Fruit fly (Drosophila melanogaster) whole organism, embryonic: Measurements from ENCODE around the gene CG46523.

Source experiments
- Antp ChIP-seq: fragments of 200-800 bp; sonication (Bioruptor generic); optimal IDR thresholded peaks from 3 replicates; lab custom pipeline; 2016; ENCODE audit warnings: missing biosample characterization, missing genetic modification characterization
- Atf-2 ChIP-seq: fragments of 200-800 bp; sonication (Bioruptor generic); optimal IDR thresholded peaks from 2 replicates; lab custom pipeline; 2016; ENCODE audit warnings: missing biosample characterization, missing genetic modification characterization
- Blimp-1 ChIP-seq: fragments of 200-800 bp; sonication (Bioruptor generic); optimal IDR thresholded peaks from 3 replicates; lab custom pipeline; 2018; ENCODE audit warnings: missing biosample characterization, missing genetic modification characterization, mild to moderate bottlenecking, moderate library complexity, missing genetic modification reagents
- C15 ChIP-seq: fragments of 200-800 bp; sonication (Bioruptor generic); IDR thresholded peaks from 3 replicates; pipeline ENCODE4 v1.3.6; 2022; ENCODE audit warnings: missing biosample characterization, missing genetic modification characterization
- CG10543 ChIP-seq: fragments of 200-800 bp; sonication (Bioruptor generic); optimal IDR thresholded peaks from 3 replicates; lab custom pipeline; 2017; ENCODE audit warnings: missing biosample characterization, mild to moderate bottlenecking, missing genetic modification characterization, moderate library complexity
- CG11085 ChIP-seq: fragments of 200-800 bp; sonication (Bioruptor generic); IDR thresholded peaks from 2 replicates; pipeline ENCODE4 v1.3.6; 2022; ENCODE audit warnings: missing biosample characterization, missing genetic modification characterization
- CG11560 ChIP-seq: fragments of 200-800 bp; sonication (Bioruptor generic); IDR thresholded peaks from 3 replicates; pipeline ENCODE4 v1.3.6; 2022; ENCODE audit warnings: missing biosample characterization, missing genetic modification characterization
- CG12769 ChIP-seq: fragments of 200-800 bp; sonication (Bioruptor generic); optimal IDR thresholded peaks from 2 replicates; lab custom pipeline; 2019; ENCODE audit warnings: missing biosample characterization, mild to moderate bottlenecking, missing genetic modification characterization, moderate library complexity
- CG13123 ChIP-seq: fragments of 200-800 bp; sonication (Bioruptor generic); optimal IDR thresholded peaks from 2 replicates; lab custom pipeline; 2016; ENCODE audit warnings: missing biosample characterization, missing genetic modification characterization
- CG14014 ChIP-seq: fragments of 200-800 bp; sonication (Bioruptor generic); IDR thresholded peaks from 2 replicates; pipeline ENCODE4 v1.3.6; 2022; ENCODE audit warnings: missing biosample characterization, missing genetic modification characterization
- CG15601 ChIP-seq: fragments of 200-800 bp; sonication (Bioruptor generic); optimal IDR thresholded peaks from 3 replicates; lab custom pipeline; 2019; ENCODE audit warnings: missing biosample characterization, mild to moderate bottlenecking, missing genetic modification characterization, moderate library complexity
- CG16813 ChIP-seq: fragments of 200-800 bp; sonication (Bioruptor generic); IDR thresholded peaks from 3 replicates; pipeline ENCODE4 v1.3.6; 2022; ENCODE audit warnings: missing biosample characterization, missing genetic modification characterization; ENCODE audit not compliant: partially characterized antibody
- CG17802 ChIP-seq: fragments of 200-800 bp; sonication (Bioruptor generic); optimal IDR thresholded peaks from 2 replicates; lab custom pipeline; 2018; ENCODE audit warnings: missing biosample characterization, mild to moderate bottlenecking, missing genetic modification characterization, moderate library complexity
- CG2116 ChIP-seq: fragments of 200-800 bp; sonication (Bioruptor generic); optimal IDR thresholded peaks from 3 replicates; lab custom pipeline; 2018; ENCODE audit warnings: missing biosample characterization, mild to moderate bottlenecking, missing genetic modification characterization
- CG2199 ChIP-seq: fragments of 200-800 bp; sonication (Bioruptor generic); IDR thresholded peaks from 3 replicates; pipeline ENCODE4 v1.3.6; 2022; ENCODE audit warnings: missing biosample characterization, missing genetic modification characterization
- CG4730 ChIP-seq: fragments of 200-800 bp; sonication (Bioruptor generic); IDR thresholded peaks from 2 replicates; pipeline ENCODE4 v1.3.6; 2022; ENCODE audit warnings: missing biosample characterization, missing genetic modification characterization
- CG7372 ChIP-seq: fragments of 200-800 bp; sonication (Bioruptor generic); IDR thresholded peaks from 2 replicates; pipeline ENCODE4 v1.3.6; 2022; ENCODE audit warnings: missing biosample characterization, missing genetic modification characterization
- CG8290 ChIP-seq, 3 experiments: fragments of 200-800 bp; sonication (Bioruptor generic); optimal IDR thresholded peaks; 2 replicates each; lab custom pipeline; 2016 to 2019; ENCODE audit warnings: missing biosample characterization in 3 of 3, missing genetic modification characterization in 3 of 3, mild to moderate bottlenecking in 2 of 3, moderate library complexity in 1 of 3
- CG8765 ChIP-seq: fragments of 200-800 bp; sonication (Bioruptor generic); IDR thresholded peaks from 2 replicates; pipeline ENCODE4 v1.3.6; 2022; ENCODE audit warnings: missing biosample characterization, missing genetic modification characterization
- CkIIα-i1 ChIP-seq: fragments of 200-800 bp; sonication (Bioruptor generic); IDR thresholded peaks from 2 replicates; pipeline ENCODE4 v1.3.6; 2022; ENCODE audit warnings: missing biosample characterization, missing genetic modification characterization
- Dfd ChIP-seq, 2 experiments: fragments of >200 bp; optimal IDR thresholded peaks; 2 replicates each; lab custom pipeline; 2017; ENCODE audit warnings: missing biosample characterization in 2 of 2, missing genetic modification characterization in 2 of 2
- Ets65A ChIP-seq: fragments of 200-800 bp; sonication (Bioruptor generic); peaks from one replicate; lab custom pipeline; 2016; ENCODE audit warnings: missing biosample characterization, missing genetic modification characterization
- Hey ChIP-seq: fragments of 200-800 bp; sonication (Bioruptor generic); optimal IDR thresholded peaks from 3 replicates; lab custom pipeline; 2018; ENCODE audit warnings: missing biosample characterization, mild to moderate bottlenecking, missing genetic modification characterization
- Mrtf ChIP-seq: fragments of 200-800 bp; sonication (Bioruptor generic); IDR thresholded peaks from 3 replicates; pipeline ENCODE4 v1.3.6; 2022; ENCODE audit warnings: missing biosample characterization, missing genetic modification characterization
- PHDP ChIP-seq: fragments of 200-800 bp; sonication (Bioruptor generic); optimal IDR thresholded peaks from 3 replicates; lab custom pipeline; 2018; ENCODE audit warnings: missing biosample characterization, mild to moderate bottlenecking, missing genetic modification characterization, moderate library complexity
- Ptx1 ChIP-seq: fragments of 200-800 bp; sonication (Bioruptor generic); IDR thresholded peaks from 2 replicates; pipeline ENCODE4 v1.3.6; 2022; ENCODE audit warnings: missing biosample characterization, missing genetic modification characterization
- Sin3A ChIP-seq: fragments of >200 bp; optimal IDR thresholded peaks from 2 replicates; lab custom pipeline; 2018
- Spps ChIP-seq: fragments of 200-800 bp; sonication (Bioruptor generic); optimal IDR thresholded peaks from 2 replicates; lab custom pipeline; 2018; ENCODE audit warnings: missing biosample characterization, mild to moderate bottlenecking, missing genetic modification characterization
- Taf1 ChIP-seq: fragments of 200-800 bp; sonication (Bioruptor generic); IDR thresholded peaks from 2 replicates; pipeline ENCODE4 v1.3.6; 2022; ENCODE audit warnings: missing biosample characterization, missing genetic modification characterization
- bbx ChIP-seq: fragments of 200-800 bp; sonication (Bioruptor generic); IDR thresholded peaks from 2 replicates; pipeline ENCODE4 v1.3.6; 2022; ENCODE audit warnings: missing biosample characterization, missing genetic modification characterization; ENCODE audit not compliant: partially characterized antibody
- bigmax ChIP-seq: fragments of 200-800 bp; sonication (Bioruptor generic); optimal IDR thresholded peaks from 2 replicates; lab custom pipeline; 2018; ENCODE audit warnings: missing biosample characterization, mild to moderate bottlenecking, missing genetic modification characterization
- danr ChIP-seq: fragments of 200-800 bp; sonication (Bioruptor generic); IDR thresholded peaks from 2 replicates; pipeline ENCODE4 v1.3.6; 2022; ENCODE audit warnings: missing biosample characterization, missing genetic modification characterization
- fd96Cb ChIP-seq: fragments of 200-800 bp; sonication (Bioruptor generic); optimal IDR thresholded peaks from 2 replicates; lab custom pipeline; 2018; ENCODE audit warnings: missing biosample characterization, mild to moderate bottlenecking, missing genetic modification characterization, moderate library complexity
- gem ChIP-seq: fragments of 200-800 bp; sonication (Bioruptor generic); optimal IDR thresholded peaks from 2 replicates; lab custom pipeline; 2019; ENCODE audit warnings: missing biosample characterization, mild to moderate bottlenecking, missing genetic modification characterization, moderate library complexity
- gsb-n ChIP-seq: fragments of 200-800 bp; sonication (Bioruptor generic); optimal IDR thresholded peaks from 3 replicates; lab custom pipeline; 2018; ENCODE audit warnings: missing biosample characterization, mild to moderate bottlenecking, missing genetic modification characterization
- kni ChIP-seq: fragments of 200-800 bp; sonication (Bioruptor generic); optimal IDR thresholded peaks from 3 replicates; lab custom pipeline; 2017; ENCODE audit warnings: mild to moderate bottlenecking, missing biosample characterization, missing genetic modification reagents, missing genetic modification characterization
- org-1 ChIP-seq: fragments of 200-800 bp; sonication (Bioruptor generic); optimal IDR thresholded peaks from 2 replicates; lab custom pipeline; 2017; ENCODE audit warnings: missing biosample characterization, missing genetic modification characterization
- pan ChIP-seq, 4 experiments: fragments of >200 bp in 3 of 4; fragments of 200-800 bp in 1 of 4; sonication (Bioruptor generic) in 1 of 4; optimal IDR thresholded peaks in 3 of 4; IDR thresholded peaks in 1 of 4; 2 replicates each; pipeline versions ENCODE4 v1.3.6 to Lab custom; 2017 to 2022; ENCODE audit warnings: missing biosample characterization in 2 of 4, missing genetic modification characterization in 2 of 4, mixed read lengths in 1 of 4
- ranshi ChIP-seq: fragments of 200-800 bp; sonication (Bioruptor generic); IDR thresholded peaks from 2 replicates; pipeline ENCODE4 v1.3.6; 2022; ENCODE audit warnings: missing biosample characterization, missing genetic modification characterization

Gene CG46523

dm6 chr3L:1971103-1971742 is 32.3 kb upstream of the CG46523 start, which contains the start of the genes CG11815 and acs (continued):
- no peak for TF ChIP-seq CkIIα-i1 (GFP tag; lab: Robert Waterston, UW)
- TF ChIP-seq CG12769 (tag; lab: Kevin White, UChicago), result peak; percentile 5
- TF ChIP-seq CG2116 (GFP tag; lab: Kevin White, UChicago), result no peak
- TF ChIP-seq Mrtf (GFP tag; lab: Robert Waterston, UW), result no peak
- TF ChIP-seq kni, result no peak
- peak; percentile 33; the same call in 1 of the 2 replicates for TF ChIP-seq bbx (GFP tag; lab: Robert Waterston, UW)
- no peak for TF ChIP-seq Ptx1 (GFP tag; lab: Robert Waterston, UW)
- TF ChIP-seq CG8290 (GFP tag; optimal IDR thresholded peaks at IDR 0.05; lab: Kevin White, UChicago), result no peak
- TF ChIP-seq CG8290 (tag; optimal IDR thresholded peaks at IDR 0.05; lab: Kevin White, UChicago), result peak in 1 of 2 experiments; percentile 7
- no peak for TF ChIP-seq pan (optimal IDR thresholded peaks at IDR 0.05; lab: Kevin White, UChicago)
- TF ChIP-seq pan (GFP tag; optimal IDR thresholded peaks at IDR 0.05 in 1 of 2, IDR thresholded peaks at IDR 0.05 in 1 of 2), result no peak
- TF ChIP-seq Blimp-1, result no peak
- no peak for TF ChIP-seq fd96Cb (tag; lab: Kevin White, UChicago)
- no peak for TF ChIP-seq Sin3A (lab: Kevin White, UChicago)
- no peak for TF ChIP-seq Antp (GFP tag; lab: Kevin White, UChicago)
- no peak for TF ChIP-seq Taf1
- TF ChIP-seq gsb-n (tag; lab: Kevin White, UChicago), result no peak
- TF ChIP-seq org-1 (GFP tag; lab: Kevin White, UChicago), result no peak
- TF ChIP-seq CG11085, result no peak
- no peak for TF ChIP-seq C15 (GFP tag; lab: Robert Waterston, UW)
- no peak for TF ChIP-seq CG15601
- no peak for TF ChIP-seq bigmax
- no peak for TF ChIP-seq CG2199
- no peak for TF ChIP-seq Atf-2
- no peak for TF ChIP-seq Hey (tag; lab: Kevin White, UChicago)
- no peak for TF ChIP-seq CG10543 (GFP tag; lab: Kevin White, UChicago)
- TF ChIP-seq PHDP (tag; lab: Kevin White, UChicago), result no peak
- TF ChIP-seq Dfd (GFP tag; optimal IDR thresholded peaks at IDR 0.05; lab: Kevin White, UChicago), result no peak
- TF ChIP-seq CG8765 (GFP tag; lab: Robert Waterston, UW), result no peak
- no peak for TF ChIP-seq CG17802 (tag; lab: Kevin White, UChicago)
- no peak for TF ChIP-seq CG13123 (GFP tag; lab: Kevin White, UChicago)
- TF ChIP-seq CG16813, result 0 out of 3 replicates have a peak, but pooled peaks have one; percentile 23
- no peak for TF ChIP-seq CG11560 (tag; lab: Robert Waterston, UW)
- TF ChIP-seq CG4730 (GFP tag; lab: Robert Waterston, UW), result no peak
- TF ChIP-seq danr (GFP tag; lab: Robert Waterston, UW), result no peak
- no peak for TF ChIP-seq Spps
- no peak for TF ChIP-seq gem (tag; lab: Kevin White, UChicago)
- TF ChIP-seq CG7372 (GFP tag; lab: Robert Waterston, UW), result 0 out of 2 replicates have a peak, but pooled peaks have one; percentile 36
- no peak for TF ChIP-seq ranshi (GFP tag; lab: Robert Waterston, UW)
- no peak for TF ChIP-seq CG14014 (GFP tag; lab: Robert Waterston, UW)
- TF ChIP-seq Ets65A (GFP tag; lab: Kevin White, UChicago), result peak; percentile 41
- TF ChIP-seq, all 482 proteins: peak for 19
